Fruit fly (Drosophila melanogaster) whole organism, embryonic: ENCODE results near the gene CG33181.
A peak's percentile ranks its signal among the peaks of the same experiment; 100 is the strongest.

ENCODE experiments used
- Adf1 ChIP-seq: fragments of 200-800 bp; sonication (Bioruptor generic); IDR thresholded peaks from 2 replicates; pipeline ENCODE4 v1.3.6; 2022; ENCODE audit warnings: missing biosample characterization, missing genetic modification characterization
- CG12236 ChIP-seq: fragments of 200-800 bp; sonication (Bioruptor generic); optimal IDR thresholded peaks from 2 replicates; lab custom pipeline; 2016; ENCODE audit warnings: missing biosample characterization, missing genetic modification characterization
- CG13624 ChIP-seq: fragments of 200-800 bp; sonication (Bioruptor generic); optimal IDR thresholded peaks from 2 replicates; lab custom pipeline; 2016; ENCODE audit warnings: missing biosample characterization, missing genetic modification characterization
- CG14965 ChIP-seq: fragments of 200-800 bp; sonication (Bioruptor generic); optimal IDR thresholded peaks from 2 replicates; lab custom pipeline; 2016; ENCODE audit warnings: missing biosample characterization, missing genetic modification characterization, borderline replicate concordance
- CG1647 ChIP-seq: fragments of 200-800 bp; sonication (Bioruptor generic); optimal IDR thresholded peaks from 3 replicates; lab custom pipeline; 2016; ENCODE audit warnings: missing biosample characterization, missing genetic modification characterization
- CG17802 ChIP-seq: fragments of 200-800 bp; sonication (Bioruptor generic); optimal IDR thresholded peaks from 2 replicates; lab custom pipeline; 2018; ENCODE audit warnings: missing biosample characterization, mild to moderate bottlenecking, missing genetic modification characterization, moderate library complexity
- CG18764 ChIP-seq: fragments of 200-800 bp; sonication (Bioruptor generic); optimal IDR thresholded peaks from 3 replicates; lab custom pipeline; 2016; ENCODE audit warnings: missing biosample characterization, missing genetic modification characterization
- CG32532 ChIP-seq: fragments of 200-800 bp; sonication (Bioruptor generic); IDR thresholded peaks from 2 replicates; pipeline ENCODE4 v1.3.6; 2022; ENCODE audit warnings: missing biosample characterization, missing genetic modification characterization
- CG33557 ChIP-seq: fragments of 200-800 bp; sonication (Bioruptor generic); optimal IDR thresholded peaks from 2 replicates; lab custom pipeline; 2019; ENCODE audit warnings: missing biosample characterization, mild to moderate bottlenecking, missing genetic modification characterization, moderate library complexity
- CG4360 ChIP-seq: fragments of 200-800 bp; sonication (Bioruptor generic); IDR thresholded peaks from 2 replicates; pipeline ENCODE4 v1.3.6; 2022; ENCODE audit warnings: missing biosample characterization, missing genetic modification characterization
- CG6765 ChIP-seq: fragments of 200-800 bp; sonication (Bioruptor generic); optimal IDR thresholded peaks from 3 replicates; lab custom pipeline; 2017; ENCODE audit warnings: missing biosample characterization, mild to moderate bottlenecking, missing genetic modification characterization
- CG7372 ChIP-seq: fragments of 200-800 bp; sonication (Bioruptor generic); IDR thresholded peaks from 2 replicates; pipeline ENCODE4 v1.3.6; 2022; ENCODE audit warnings: missing biosample characterization, missing genetic modification characterization
- CHES-1-like ChIP-seq: fragments of 200-800 bp; sonication (Bioruptor generic); optimal IDR thresholded peaks from 2 replicates; lab custom pipeline; 2016; ENCODE audit warnings: missing biosample characterization, missing genetic modification characterization
- Deaf1 ChIP-seq: fragments of 200-800 bp; optimal IDR thresholded peaks from 3 replicates; lab custom pipeline; 2019; ENCODE audit warnings: missing biosample characterization, mild to moderate bottlenecking, missing genetic modification characterization, moderate library complexity
- Dek ChIP-seq: fragments of 200-800 bp; sonication (Bioruptor generic); optimal IDR thresholded peaks from 3 replicates; lab custom pipeline; 2019; ENCODE audit warnings: missing biosample characterization, mild to moderate bottlenecking, missing genetic modification characterization, moderate library complexity
- Drgx ChIP-seq: fragments of 200-800 bp; sonication (Bioruptor generic); IDR thresholded peaks from 2 replicates; pipeline ENCODE4 v1.3.6; 2022; ENCODE audit warnings: missing biosample characterization, missing genetic modification characterization
- Kr ChIP-seq: fragments of 200-800 bp; sonication (Bioruptor generic); optimal IDR thresholded peaks from 2 replicates; lab custom pipeline; 2017; ENCODE audit warnings: missing biosample characterization, mild to moderate bottlenecking, missing genetic modification characterization
- MESR4 ChIP-seq: fragments of 200-800 bp; sonication (Bioruptor generic); optimal IDR thresholded peaks from 2 replicates; lab custom pipeline; 2018; ENCODE audit warnings: missing biosample characterization, mild to moderate bottlenecking, missing genetic modification characterization, moderate library complexity
- Med ChIP-seq: fragments of 200-800 bp; sonication (Bioruptor generic); peaks from one replicate; lab custom pipeline; 2016; ENCODE audit warnings: missing biosample characterization, missing genetic modification characterization, mild to moderate bottlenecking, inconsistent platforms, moderate library complexity
- Myb ChIP-seq: fragments of 200-800 bp; sonication (Bioruptor generic); optimal IDR thresholded peaks from 2 replicates; lab custom pipeline; 2016; ENCODE audit warnings: missing biosample characterization, missing genetic modification characterization
- Oli ChIP-seq: fragments of 200-800 bp; sonication (Bioruptor generic); optimal IDR thresholded peaks from 2 replicates; lab custom pipeline; 2018; ENCODE audit warnings: missing biosample characterization, mild to moderate bottlenecking, missing genetic modification characterization, moderate library complexity
- Pdp1 ChIP-seq, 2 experiments: fragments of 200-800 bp; sonication (Bioruptor generic); optimal IDR thresholded peaks; 3 replicates each; lab custom pipeline; 2016; ENCODE audit warnings: missing biosample characterization in 2 of 2, missing genetic modification characterization in 2 of 2, mild to moderate bottlenecking in 1 of 2, moderate library complexity in 1 of 2
- Ssrp ChIP-seq: fragments of 200-800 bp; sonication (Bioruptor generic); optimal IDR thresholded peaks from 2 replicates; lab custom pipeline; 2018; ENCODE audit warnings: missing biosample characterization, mild to moderate bottlenecking, missing genetic modification characterization, moderate library complexity
- Vsx1 ChIP-seq: fragments of 200-800 bp; sonication (Bioruptor generic); optimal IDR thresholded peaks from 2 replicates; lab custom pipeline; 2017; ENCODE audit warnings: missing biosample characterization, mild to moderate bottlenecking, missing genetic modification characterization, missing genetic modification reagents
- abd-A ChIP-seq: fragments of 200-800 bp; sonication (Bioruptor generic); optimal IDR thresholded peaks from 3 replicates; lab custom pipeline; 2019; ENCODE audit warnings: missing biosample characterization, mild to moderate bottlenecking, missing genetic modification characterization, moderate library complexity
- al ChIP-seq: fragments of 200-800 bp; sonication (Bioruptor generic); IDR thresholded peaks from 2 replicates; pipeline ENCODE4 v1.3.6; 2022; ENCODE audit warnings: missing biosample characterization, missing genetic modification characterization
- ash1 ChIP-seq: fragments of 200-800 bp; sonication (Bioruptor generic); optimal IDR thresholded peaks from 2 replicates; lab custom pipeline; 2018; ENCODE audit warnings: missing biosample characterization, mild to moderate bottlenecking, missing genetic modification characterization
- az2 ChIP-seq: fragments of 200-800 bp; sonication (Bioruptor generic); optimal IDR thresholded peaks from 3 replicates; lab custom pipeline; 2016; ENCODE audit warnings: missing biosample characterization, missing genetic modification characterization
- chinmo ChIP-seq: fragments of 200-800 bp; sonication (Bioruptor generic); IDR thresholded peaks from 4 replicates; pipeline ENCODE4 v1.3.6; 2022; ENCODE audit warnings: missing biosample characterization, missing genetic modification characterization; ENCODE audit not compliant: partially characterized antibody
- eve ChIP-seq, 2 experiments: fragments of >200 bp; optimal IDR thresholded peaks; 2 replicates each; lab custom pipeline; 2017; ENCODE audit warnings: missing biosample characterization in 2 of 2, missing genetic modification characterization in 2 of 2
- ewg ChIP-seq: fragments of 200-800 bp; sonication (Bioruptor generic); optimal IDR thresholded peaks from 3 replicates; lab custom pipeline; 2017; ENCODE audit warnings: mild to moderate bottlenecking, missing biosample characterization, missing genetic modification reagents, missing genetic modification characterization
- exex ChIP-seq: fragments of 200-800 bp; sonication (Bioruptor generic); optimal IDR thresholded peaks from 4 replicates; lab custom pipeline; 2018; ENCODE audit warnings: missing biosample characterization, mild to moderate bottlenecking, missing genetic modification characterization, moderate library complexity
- fd96Cb ChIP-seq: fragments of 200-800 bp; sonication (Bioruptor generic); optimal IDR thresholded peaks from 2 replicates; lab custom pipeline; 2018; ENCODE audit warnings: missing biosample characterization, mild to moderate bottlenecking, missing genetic modification characterization, moderate library complexity
- gfzf ChIP-seq: fragments of 200-800 bp; sonication (Bioruptor generic); optimal IDR thresholded peaks from 2 replicates; lab custom pipeline; 2016; ENCODE audit warnings: missing biosample characterization, mild to moderate bottlenecking, missing genetic modification characterization, moderate library complexity
- gt ChIP-seq: fragments of 200-800 bp; sonication (Bioruptor generic); IDR thresholded peaks from 2 replicates; pipeline ENCODE4 v1.3.6; 2022; ENCODE audit warnings: missing biosample characterization, missing genetic modification characterization
- inv ChIP-seq: fragments of 200-800 bp; sonication (Bioruptor generic); IDR thresholded peaks from 2 replicates; pipeline ENCODE4 v1.3.6; 2022; ENCODE audit warnings: missing biosample characterization, missing genetic modification characterization; ENCODE audit not compliant: partially characterized antibody
- pan ChIP-seq, 4 experiments: fragments of >200 bp in 3 of 4; fragments of 200-800 bp in 1 of 4; sonication (Bioruptor generic) in 1 of 4; optimal IDR thresholded peaks in 3 of 4; IDR thresholded peaks in 1 of 4; 2 replicates each; pipeline versions ENCODE4 v1.3.6 to Lab custom; 2017 to 2022; ENCODE audit warnings: missing biosample characterization in 2 of 4, missing genetic modification characterization in 2 of 4, mixed read lengths in 1 of 4
- pb ChIP-seq: fragments of 200-800 bp; sonication (Bioruptor generic); optimal IDR thresholded peaks from 3 replicates; lab custom pipeline; 2016; ENCODE audit warnings: missing biosample characterization, missing genetic modification characterization
- ro ChIP-seq: fragments of 200-800 bp; sonication (Bioruptor generic); IDR thresholded peaks from 2 replicates; pipeline ENCODE4 v1.3.6; 2022; ENCODE audit warnings: missing biosample characterization, missing genetic modification characterization
- scrt ChIP-seq: fragments of 200-800 bp; sonication (Bioruptor generic); optimal IDR thresholded peaks from 2 replicates; lab custom pipeline; 2018; ENCODE audit warnings: missing biosample characterization, mild to moderate bottlenecking, missing genetic modification characterization, moderate library complexity
- so ChIP-seq: fragments of 200-800 bp; sonication (Bioruptor generic); IDR thresholded peaks from 3 replicates; pipeline ENCODE4 v1.3.6; 2022; ENCODE audit warnings: missing biosample characterization, missing genetic modification characterization
- sug ChIP-seq: fragments of 200-800 bp; optimal IDR thresholded peaks from 2 replicates; lab custom pipeline; 2019; ENCODE audit warnings: missing biosample characterization, mild to moderate bottlenecking, missing genetic modification characterization, moderate library complexity
- tin ChIP-seq: fragments of 200-800 bp; sonication (Bioruptor generic); optimal IDR thresholded peaks from 3 replicates; lab custom pipeline; 2016; ENCODE audit warnings: missing biosample characterization, missing genetic modification characterization
- vfl ChIP-seq: fragments of 200-800 bp; sonication (Bioruptor generic); optimal IDR thresholded peaks from 2 replicates; lab custom pipeline; 2016; ENCODE audit warnings: missing biosample characterization, missing genetic modification characterization
- zfh1 ChIP-seq: fragments of 200-800 bp; sonication (Bioruptor generic); IDR thresholded peaks from 3 replicates; pipeline ENCODE4 v1.3.6; 2022; ENCODE audit warnings: missing biosample characterization, missing genetic modification characterization

CG33181 gene

DNA sequence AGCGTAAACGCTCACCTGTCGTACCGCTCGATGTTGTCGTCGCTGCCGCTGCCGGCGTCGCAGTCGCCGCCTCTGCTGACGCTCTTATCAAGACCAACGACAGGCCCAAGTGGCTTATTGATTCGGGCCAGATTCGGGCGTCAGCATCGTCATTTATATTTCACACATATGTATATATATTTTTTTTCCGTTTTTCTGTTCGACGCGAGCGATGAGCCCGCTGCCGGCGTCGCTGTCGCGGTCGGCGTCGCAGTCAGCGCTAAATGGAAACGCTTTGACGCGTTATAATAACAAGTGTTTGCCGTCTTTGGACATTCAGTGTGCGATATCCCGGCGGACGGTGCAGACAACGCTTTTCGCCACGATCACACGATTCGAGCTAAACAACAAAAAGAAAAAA lies 12.9 kb downstream of the CG33181 start:
- TF ChIP-seq tin (GFP tag; lab: Kevin White, UChicago) (no peak), al (GFP tag; lab: Robert Waterston, UW) (no peak), zfh1 (GFP tag; lab: Robert Waterston, UW) (no peak), CG13624 (GFP tag; lab: Kevin White, UChicago) (no peak), Drgx (GFP tag; lab: Robert Waterston, UW) (no peak), so (no peak), gfzf (GFP tag; lab: Kevin White, UChicago) (no peak), Kr (GFP tag; lab: Kevin White, UChicago) (no peak), CG7372 (GFP tag; lab: Robert Waterston, UW) (no peak), CG6765 (no peak), Pdp1 (GFP tag; optimal IDR thresholded peaks at IDR 0.05; lab: Kevin White, UChicago) (no peak), scrt (GFP tag; lab: Kevin White, UChicago) (no peak), inv (GFP tag; lab: Robert Waterston, UW) (no peak), CG4360 (no peak), CHES-1-like (GFP tag; lab: Kevin White, UChicago) (no peak), ewg (GFP tag; lab: Kevin White, UChicago) (no peak), az2 (GFP tag; lab: Kevin White, UChicago) (no peak), CG14965 (no peak), Deaf1 (peak; percentile 71), Vsx1 (GFP tag; lab: Kevin White, UChicago) (peak; percentile 21), CG12236 (no peak), MESR4 (GFP tag; lab: Kevin White, UChicago) (no peak), ash1 (GFP tag; lab: Kevin White, UChicago) (no peak), CG18764 (GFP tag; lab: Kevin White, UChicago) (no peak), Dek (tag; lab: Kevin White, UChicago) (no peak), CG33557 (GFP tag; lab: Kevin White, UChicago) (no peak), pan (optimal IDR thresholded peaks at IDR 0.05; lab: Kevin White, UChicago) (no peak), pan (GFP tag; optimal IDR thresholded peaks at IDR 0.05 in 1 of 2, IDR thresholded peaks at IDR 0.05 in 1 of 2) (no peak), pb (GFP tag; lab: Kevin White, UChicago) (no peak), Adf1 (GFP tag; lab: Robert Waterston, UW) (peak; percentile 97), sug (peak; percentile 14), exex (tag; lab: Kevin White, UChicago) (peak; percentile 17), CG17802 (tag; lab: Kevin White, UChicago) (no peak), Med (peak; percentile 4), Oli (tag; lab: Kevin White, UChicago) (no peak), ro (GFP tag; lab: Robert Waterston, UW) (no peak), CG32532 (no peak), eve (GFP tag; optimal IDR thresholded peaks at IDR 0.05; lab: Kevin White, UChicago) (no peak), CG1647 (GFP tag; lab: Kevin White, UChicago) (no peak), vfl (GFP tag; lab: Kevin White, UChicago) (no peak), Myb (GFP tag; lab: Kevin White, UChicago) (no peak), fd96Cb (no peak), gt (GFP tag; lab: Robert Waterston, UW) (no peak), Ssrp (no peak), abd-A (tag; lab: Kevin White, UChicago) (no peak), chinmo (peak; percentile 62; the same call in 1 of the 4 replicates)
